Worm (Caenorhabditis elegans): Measurements from ENCODE around the gene ftn-1.

Gene ftn-1

DNA sequence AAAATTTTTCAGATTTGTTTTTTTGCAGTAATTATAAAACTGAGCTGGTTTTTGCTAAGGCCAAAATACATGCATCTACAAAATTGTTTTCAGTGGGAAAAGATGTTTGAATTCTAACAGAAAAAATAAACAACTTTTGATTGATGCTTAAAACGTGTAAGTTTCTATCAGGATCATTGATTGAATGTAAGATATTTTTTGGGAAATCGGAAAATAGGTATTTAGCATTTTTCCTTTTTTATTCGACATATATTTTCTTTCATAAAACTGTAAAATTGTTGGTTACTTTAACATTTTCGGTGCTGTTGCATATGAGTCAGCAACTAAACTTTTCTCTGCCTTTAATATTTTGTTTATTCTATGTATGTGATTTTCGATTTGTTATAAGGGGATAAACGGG lies 22.9 kb downstream of the ftn-1 start, which contains the start of gene C54F6.20:
Gene C54F6.20, plus strand, starts transcription at position 301 of the 400 bp plus-strand sequence.
- TF ChIP-seq C08G9.2 (tag; optimal IDR thresholded peaks at IDR 0.05) = no peak
- TF ChIP-seq K02D7.2 (tag; optimal IDR thresholded peaks at IDR 0.05) = no peak
- TF ChIP-seq pqm-1 (tag; optimal IDR thresholded peaks at IDR 0.05) = no peak
- no peak for TF ChIP-seq pha-4 (tag; optimal IDR thresholded peaks at IDR 0.05)
- TF ChIP-seq ref-2 (tag; optimal IDR thresholded peaks at IDR 0.05) = no peak
- TF ChIP-seq ceh-31 (tag; optimal IDR thresholded peaks at IDR 0.05) = no peak
- no peak for TF ChIP-seq unc-55 (GFP tag; optimal IDR thresholded peaks at IDR 0.05)
- TF ChIP-seq madf-2 (tag; optimal IDR thresholded peaks at IDR 0.05) = no peak
- TF ChIP-seq nhr-232 (tag; optimal IDR thresholded peaks at IDR 0.05) = no peak
- TF ChIP-seq hlh-13 (GFP tag; optimal IDR thresholded peaks at IDR 0.05) = no peak
- TF ChIP-seq C38D4.7 (GFP tag; optimal IDR thresholded peaks at IDR 0.05) = no peak
- no peak for TF ChIP-seq K09A11.1 (tag; optimal IDR thresholded peaks at IDR 0.05; ENCODE audit: insufficient read depth)
- no peak for TF ChIP-seq dmd-4 (tag; optimal IDR thresholded peaks at IDR 0.05; ENCODE audit: borderline replicate concordance)
- TF ChIP-seq odd-2 (tag; optimal IDR thresholded peaks at IDR 0.05) = no peak
- no peak for TF ChIP-seq tbx-7 (tag; optimal IDR thresholded peaks at IDR 0.05)
- TF ChIP-seq sdc-2 (tag; optimal IDR thresholded peaks at IDR 0.05) = no peak
- no peak for TF ChIP-seq ceh-48 (tag; optimal IDR thresholded peaks at IDR 0.05)

DNA sequence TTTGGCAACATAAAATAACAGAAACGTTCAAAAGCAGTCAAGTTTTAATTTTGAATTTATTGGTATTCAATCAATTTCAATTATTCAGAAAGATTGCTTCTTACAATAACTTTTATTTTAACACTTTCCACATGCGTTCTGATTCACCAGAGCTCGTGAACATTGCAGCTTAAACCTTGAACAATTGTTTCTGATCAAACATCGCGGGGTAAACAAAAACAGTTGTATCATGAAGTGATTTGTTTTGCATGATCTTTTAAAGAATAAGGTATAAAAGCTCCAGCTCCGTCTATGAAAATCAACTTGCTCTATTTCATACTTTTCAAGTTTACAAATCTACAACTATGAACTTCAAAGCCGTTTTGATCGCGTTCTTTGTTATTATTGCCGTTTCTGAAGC lies 24.0 kb downstream of the ftn-1 start, which contains the start of gene C54F6.6:
Gene C54F6.6, plus strand, starts transcription at position 301 of the 400 bp plus-strand sequence.
- TF ChIP-seq eyg-1 (tag; optimal IDR thresholded peaks at IDR 0.05) (no peak), pha-4 (tag; optimal IDR thresholded peaks at IDR 0.05) (no peak)

DNA sequence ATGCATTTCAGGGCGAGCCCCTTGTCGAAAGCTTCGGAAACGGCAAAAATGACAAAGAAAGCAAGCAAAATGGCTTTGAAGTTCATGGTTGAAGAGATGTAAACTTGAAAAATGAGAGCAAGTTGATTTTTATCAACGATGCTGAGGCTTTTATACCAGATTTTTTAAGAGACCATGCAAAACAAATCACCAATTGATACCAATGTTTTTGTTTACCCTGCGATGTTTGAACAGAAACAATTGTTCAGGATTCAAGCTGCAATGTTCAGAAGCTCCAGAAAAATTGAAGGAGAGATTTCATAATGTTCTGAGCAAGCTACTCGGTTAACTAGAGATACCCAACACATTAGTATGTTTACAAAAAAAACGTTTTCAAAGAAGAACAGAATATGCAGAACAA lies 25.1 kb downstream of the ftn-1 start, which contains the start of gene C54F6.15:
Gene C54F6.15, minus strand, starts transcription at position 101 of the 400 bp plus-strand sequence.
- TF ChIP-seq fkh-6 (tag; optimal IDR thresholded peaks at IDR 0.05) = no peak
- TF ChIP-seq sox-2 (GFP tag; IDR thresholded peaks at IDR 0.05) = no peak
- TF ChIP-seq sdc-2 (tag; optimal IDR thresholded peaks at IDR 0.05) = no peak
- no peak for TF ChIP-seq dmd-4 (tag; optimal IDR thresholded peaks at IDR 0.05; ENCODE audit: borderline replicate concordance)
- TF ChIP-seq pax-1 (tag; optimal IDR thresholded peaks at IDR 0.05) = no peak
- TF ChIP-seq ceh-31 (tag; optimal IDR thresholded peaks at IDR 0.05) = no peak
- TF ChIP-seq unc-55 (GFP tag; optimal IDR thresholded peaks at IDR 0.05) = no peak
- TF ChIP-seq C08G9.2 (tag; optimal IDR thresholded peaks at IDR 0.05) = no peak
- TF ChIP-seq ceh-30 (tag; optimal IDR thresholded peaks at IDR 0.05) = no peak
- no peak for TF ChIP-seq tbx-2 (tag; optimal IDR thresholded peaks at IDR 0.05)
- no peak for TF ChIP-seq ceh-22 (tag; optimal IDR thresholded peaks at IDR 0.05)
- no peak for TF ChIP-seq nhr-11 (tag; optimal IDR thresholded peaks at IDR 0.05)
- TF ChIP-seq ceh-34 (tag; optimal IDR thresholded peaks at IDR 0.05) = no peak
- TF ChIP-seq lim-6 (tag; optimal IDR thresholded peaks at IDR 0.05) = no peak
- no peak for TF ChIP-seq madf-2 (tag; optimal IDR thresholded peaks at IDR 0.05)
- no peak for TF ChIP-seq fax-1 (tag; optimal IDR thresholded peaks at IDR 0.05)
- no peak for TF ChIP-seq ceh-19 (GFP tag; optimal IDR thresholded peaks at IDR 0.05)
- TF ChIP-seq pha-4 (tag; optimal IDR thresholded peaks at IDR 0.05) = no peak
- TF ChIP-seq C38D4.7 (GFP tag; optimal IDR thresholded peaks at IDR 0.05) = no peak

DNA sequence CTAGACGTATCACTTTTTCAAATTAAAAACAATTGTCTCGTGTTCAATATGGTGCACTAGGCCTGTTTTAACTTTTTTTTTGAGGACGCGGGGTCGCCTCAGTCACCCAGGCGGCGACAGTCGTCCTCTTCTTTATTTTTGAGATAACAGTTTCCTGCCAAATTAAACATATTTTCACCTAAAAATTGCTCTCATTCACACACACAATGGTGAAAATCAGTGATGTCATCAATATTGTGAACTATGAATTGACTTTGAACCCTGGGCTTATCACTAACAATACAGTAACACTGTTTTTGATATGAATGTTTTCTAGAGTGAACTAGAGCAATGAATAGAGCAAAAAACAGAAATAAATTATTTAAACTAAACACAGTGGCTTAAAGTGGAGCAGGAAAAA lies 26.1 kb downstream of the ftn-1 start:
- TF ChIP-seq fkh-6 (tag; optimal IDR thresholded peaks at IDR 0.05) (no peak), tbx-7 (tag; optimal IDR thresholded peaks at IDR 0.05) (no peak), ceh-18 (tag; optimal IDR thresholded peaks at IDR 0.05) (no peak), pqm-1 (tag; optimal IDR thresholded peaks at IDR 0.05) (no peak), ceh-45 (GFP tag; IDR thresholded peaks at IDR 0.05) (no peak)

DNA sequence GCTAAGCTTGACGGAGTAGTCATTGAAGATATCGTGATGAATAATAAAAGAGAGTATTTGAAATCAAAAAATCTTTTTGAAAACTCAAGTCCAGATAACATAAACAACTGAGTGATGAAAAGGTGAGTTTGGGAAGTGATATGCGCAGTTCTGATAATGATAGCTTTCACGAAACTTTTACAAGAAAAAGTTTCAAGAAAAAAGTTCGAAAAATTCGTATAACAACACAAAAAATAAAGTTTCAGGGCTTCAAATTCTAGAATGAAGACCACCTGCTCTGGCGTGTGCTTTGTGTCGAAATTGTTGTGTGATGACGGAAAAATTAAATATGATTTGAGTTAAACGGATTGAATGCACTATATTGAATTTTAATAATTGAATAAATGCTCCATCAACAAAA lies 27.3 kb downstream of the ftn-1 start, which contains the start of gene srb-19:
Gene srb-19, minus strand, starts transcription at position 101 of the 400 bp plus-strand sequence.
- TF ChIP-seq syd-9 (tag; optimal IDR thresholded peaks at IDR 0.05) (no peak), tbx-2 (tag; optimal IDR thresholded peaks at IDR 0.05) (no peak), lim-6 (tag; optimal IDR thresholded peaks at IDR 0.05) (no peak), nfya-1 (tag; optimal IDR thresholded peaks at IDR 0.05) (no peak), ets-4 (tag; optimal IDR thresholded peaks at IDR 0.05) (no peak), ama-1 (optimal IDR thresholded peaks at IDR 0.05) (no peak), ztf-16 (tag; optimal IDR thresholded peaks at IDR 0.05) (no peak), F13H6.1 (tag; optimal IDR thresholded peaks at IDR 0.05) (no peak), Y22D7AL.16 (tag; optimal IDR thresholded peaks at IDR 0.05) (no peak), ref-2 (tag; optimal IDR thresholded peaks at IDR 0.05) (no peak), ceh-31 (tag; optimal IDR thresholded peaks at IDR 0.05) (no peak), pha-4 (tag; optimal IDR thresholded peaks at IDR 0.05) (no peak), pqm-1 (tag; optimal IDR thresholded peaks at IDR 0.05) (no peak), zip-5 (tag; optimal IDR thresholded peaks at IDR 0.05) (no peak), ceh-48 (tag; optimal IDR thresholded peaks at IDR 0.05) (no peak), ceh-14 (tag; optimal IDR thresholded peaks at IDR 0.05) (no peak), pag-3 (tag; optimal IDR thresholded peaks at IDR 0.05; ENCODE audit: borderline replicate concordance) (no peak)

All from whole organism, late embryonic.